Fruit fly (Drosophila melanogaster): ENCODE measurements around the gene CAH4.

DNA sequence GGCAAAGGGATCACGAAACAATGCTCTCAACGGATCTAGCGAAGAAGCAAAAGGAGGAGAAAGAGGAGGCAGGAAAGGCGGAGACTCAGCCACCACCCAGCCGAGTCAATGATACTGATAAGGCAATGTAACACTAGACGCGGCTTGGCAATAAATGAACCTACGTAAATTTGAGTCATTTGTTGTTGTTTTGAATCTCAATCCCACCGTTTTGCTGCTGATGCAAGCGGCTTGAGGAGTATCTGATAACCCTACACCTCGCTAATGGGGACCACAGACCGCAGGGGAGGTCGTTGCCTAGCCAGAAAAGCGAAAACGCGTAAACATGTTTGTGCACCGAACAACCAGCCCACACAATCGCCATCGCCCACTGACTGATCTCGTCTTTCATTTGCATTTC is 21.3 kb upstream of the CAH4 start:
- no peak for TF ChIP-seq CG8478 (optimal IDR thresholded peaks at IDR 0.05)
- TF ChIP-seq CTCF (optimal IDR thresholded peaks at IDR 0.05): no peak
